Worm (Caenorhabditis elegans): ENCODE data around the gene B0281.4.

The B0281.4 gene

ce11 chrII:2324956-2325355 is 26.3 kb upstream of the B0281.4 start, which contains the start of gene ZK1240.11:
TSS of gene ZK1240.11 (plus strand) at chrII:2325256.
- TF ChIP-seq lsy-12 (tag; optimal IDR thresholded peaks at IDR 0.05) (no peak), nhr-77 (tag; optimal IDR thresholded peaks at IDR 0.05) (no peak), eor-1 (tag; optimal IDR thresholded peaks at IDR 0.05) (no peak), nhr-12 (tag; optimal IDR thresholded peaks at IDR 0.05) (no peak), pha-4 (tag; optimal IDR thresholded peaks at IDR 0.05) (no peak), fkh-10 (GFP tag; optimal IDR thresholded peaks at IDR 0.05) (no peak), unc-62 (GFP tag; optimal IDR thresholded peaks at IDR 0.05) (no peak), fos-1 (tag; optimal IDR thresholded peaks at IDR 0.05) (no peak), nhr-76 (tag; optimal IDR thresholded peaks at IDR 0.05) (no peak), nhr-25 (tag; optimal IDR thresholded peaks at IDR 0.05) (no peak), nfya-1 (tag; optimal IDR thresholded peaks at IDR 0.05; ENCODE audit: insufficient read depth) (no peak), ceh-9 (tag; optimal IDR thresholded peaks at IDR 0.05) (no peak), tbx-2 (tag; optimal IDR thresholded peaks at IDR 0.05) (no peak), elt-1 (tag; optimal IDR thresholded peaks at IDR 0.05) (no peak), nhr-11 (tag; optimal IDR thresholded peaks at IDR 0.05) (no peak), egl-27 (tag; optimal IDR thresholded peaks at IDR 0.05) (no peak), zag-1 (tag; optimal IDR thresholded peaks at IDR 0.05) (no peak), unc-39 (tag; optimal IDR thresholded peaks at IDR 0.05) (no peak), ZK546.5 (tag; optimal IDR thresholded peaks at IDR 0.05) (no peak), ceh-16 (tag; optimal IDR thresholded peaks at IDR 0.05) (no peak)

DNA sequence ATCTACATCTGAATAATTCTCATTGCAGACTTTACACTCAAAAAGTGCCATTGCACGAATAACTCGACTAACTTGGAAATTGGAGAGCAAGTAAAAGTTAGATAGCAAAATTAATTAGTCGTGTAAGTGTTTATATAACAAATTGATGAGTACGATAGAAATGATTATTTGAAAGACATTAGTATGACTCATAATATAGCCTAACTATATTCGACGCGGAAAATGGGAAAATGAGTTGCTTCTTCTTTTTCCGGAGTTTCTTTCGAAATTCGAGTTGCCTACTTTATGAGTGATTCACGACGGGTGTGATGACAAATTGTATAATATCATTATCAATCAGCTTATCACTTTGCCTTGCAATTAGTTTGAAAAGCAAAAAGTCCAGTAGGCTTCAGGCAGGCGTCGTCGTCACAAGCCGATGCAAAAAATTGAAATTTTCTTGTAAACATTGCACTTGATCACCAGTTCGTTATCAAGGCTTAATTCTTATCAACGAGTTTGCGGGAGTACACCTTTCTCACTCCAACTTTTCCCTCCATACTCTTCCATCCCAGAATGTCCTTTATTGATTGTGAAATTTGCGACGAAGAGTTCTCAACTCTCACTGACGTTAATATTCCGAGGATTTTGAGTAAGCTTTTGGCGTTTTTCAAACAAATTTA is 24.3 kb upstream of the B0281.4 start, which contains the start of the genes ZK1240.6 and ZK1240.2:
TSS of gene ZK1240.6 (minus strand) at position 51 of the 662 bp plus-strand sequence.
TSS of gene ZK1240.2 (plus strand) at position 520 of the 662 bp plus-strand sequence.
- TF ChIP-seq fkh-10 (GFP tag; optimal IDR thresholded peaks at IDR 0.05) (no peak), nhr-28 (tag; optimal IDR thresholded peaks at IDR 0.05) (no peak), lin-15B (tag; optimal IDR thresholded peaks at IDR 0.05) (no peak), mml-1 (tag; optimal IDR thresholded peaks at IDR 0.05) (no peak), nhr-23 (tag; optimal IDR thresholded peaks at IDR 0.05) (no peak), lin-39 (tag; optimal IDR thresholded peaks at IDR 0.05) (no peak), zag-1 (tag; optimal IDR thresholded peaks at IDR 0.05) (no peak), pha-4 (tag; optimal IDR thresholded peaks at IDR 0.05) (peak; percentile 24), elt-3 (tag; optimal IDR thresholded peaks at IDR 0.05) (no peak), nhr-237 (tag; optimal IDR thresholded peaks at IDR 0.05) (no peak), skn-1 (tag; optimal IDR thresholded peaks at IDR 0.05) (no peak), ztf-11 (tag; optimal IDR thresholded peaks at IDR 0.05) (no peak), eor-1 (tag; optimal IDR thresholded peaks at IDR 0.05) (no peak), unc-62 (GFP tag; optimal IDR thresholded peaks at IDR 0.05) (no peak), nhr-76 (tag; optimal IDR thresholded peaks at IDR 0.05) (no peak), hmg-11 (tag; optimal IDR thresholded peaks at IDR 0.05) (no peak), nhr-77 (tag; optimal IDR thresholded peaks at IDR 0.05) (no peak), egl-27 (tag; optimal IDR thresholded peaks at IDR 0.05) (no peak), ztf-4 (tag; optimal IDR thresholded peaks at IDR 0.05) (no peak), elt-2 (tag; optimal IDR thresholded peaks at IDR 0.05) (peak; percentile 93), jun-1 (tag; optimal IDR thresholded peaks at IDR 0.05) (peak; percentile 50), ama-1 (optimal IDR thresholded peaks at IDR 0.05) (no peak), ceh-28 (tag; optimal IDR thresholded peaks at IDR 0.05) (no peak), pqm-1 (tag; optimal IDR thresholded peaks at IDR 0.05) (peak; percentile 46), nhr-25 (tag; optimal IDR thresholded peaks at IDR 0.05) (no peak), ceh-16 (tag; optimal IDR thresholded peaks at IDR 0.05) (no peak)

ce11 chrII:2320097-2320496 is 21.5 kb upstream of the B0281.4 start, which contains the start of gene ZK1240.3:
TSS of gene ZK1240.3 (plus strand) at chrII:2320334.
- TF ChIP-seq tbx-2 (tag; optimal IDR thresholded peaks at IDR 0.05): no peak
- TF ChIP-seq nhr-11 (tag; optimal IDR thresholded peaks at IDR 0.05): no peak
- peak; percentile 82 for TF ChIP-seq elt-2 (tag; optimal IDR thresholded peaks at IDR 0.05)
- TF ChIP-seq nhr-43 (tag; optimal IDR thresholded peaks at IDR 0.05; ENCODE audit: poor library complexity, severe bottlenecking): no peak
- no peak for TF ChIP-seq lin-15B (tag; optimal IDR thresholded peaks at IDR 0.05)
- TF ChIP-seq nhr-25 (tag; optimal IDR thresholded peaks at IDR 0.05): no peak
- peak; percentile 59 for TF ChIP-seq pqm-1 (tag; optimal IDR thresholded peaks at IDR 0.05)
- TF ChIP-seq snpc-4 (tag; optimal IDR thresholded peaks at IDR 0.05): no peak
- no peak for TF ChIP-seq unc-62 (GFP tag; optimal IDR thresholded peaks at IDR 0.05)
- TF ChIP-seq aly-2 (tag; optimal IDR thresholded peaks at IDR 0.05): no peak
- TF ChIP-seq lin-39 (tag; optimal IDR thresholded peaks at IDR 0.05): no peak
- no peak for TF ChIP-seq elt-3 (tag; optimal IDR thresholded peaks at IDR 0.05)
- TF ChIP-seq nhr-67 (tag; optimal IDR thresholded peaks at IDR 0.05): no peak
